Worm (Caenorhabditis elegans) whole organism, L3 larva: ENCODE results near the gene sek-1.
A peak's percentile ranks its signal among the peaks of the same experiment; 100 is the strongest.

Source experiments
- R02D3.7 ChIP-seq: fragments of 150-350 bp; optimal IDR thresholded peaks from 2 replicates; lab custom pipeline; 2014; ENCODE audit warnings: missing biosample characterization, missing genetic modification characterization
- ZK546.5 ChIP-seq: sonication (generic microtip); optimal IDR thresholded peaks from 2 replicates; lab custom pipeline; 2017; ENCODE audit warnings: missing biosample characterization, missing genetic modification characterization
- aly-2 ChIP-seq: fragments of 150-350 bp; optimal IDR thresholded peaks from 2 replicates; lab custom pipeline; 2014; ENCODE audit warnings: missing biosample characterization, missing genetic modification characterization
- ama-1 ChIP-seq: fragments of 150-350 bp; optimal IDR thresholded peaks from 2 replicates; lab custom pipeline; 2018
- ceh-16 ChIP-seq: sonication (generic microtip); optimal IDR thresholded peaks from 2 replicates; lab custom pipeline; 2017; ENCODE audit warnings: missing biosample characterization, missing genetic modification characterization
- ceh-28 ChIP-seq: fragments of 150-350 bp; optimal IDR thresholded peaks from 2 replicates; lab custom pipeline; 2014; ENCODE audit warnings: missing biosample characterization, missing genetic modification reagents, missing genetic modification characterization
- ceh-82 ChIP-seq: fragments of 150-350 bp; optimal IDR thresholded peaks from 2 replicates; lab custom pipeline; 2014; ENCODE audit warnings: missing biosample characterization, missing genetic modification characterization
- ceh-9 ChIP-seq: sonication (generic microtip); optimal IDR thresholded peaks from 2 replicates; lab custom pipeline; 2018; ENCODE audit warnings: missing biosample characterization, missing genetic modification characterization
- daf-12 ChIP-seq: fragments of 150-350 bp; optimal IDR thresholded peaks from 2 replicates; lab custom pipeline; 2014; ENCODE audit warnings: missing biosample characterization, missing genetic modification reagents, missing genetic modification characterization
- egl-27 ChIP-seq: sonication (generic microtip); optimal IDR thresholded peaks from 4 replicates; lab custom pipeline; 2017; ENCODE audit warnings: missing biosample characterization, missing genetic modification reagents, missing genetic modification characterization
- egl-5 ChIP-seq: fragments of 150-350 bp; optimal IDR thresholded peaks from 2 replicates; lab custom pipeline; 2017; ENCODE audit warnings: missing biosample characterization, missing genetic modification reagents, missing genetic modification characterization, inconsistent platforms
- elt-1 ChIP-seq: fragments of 150-350 bp; optimal IDR thresholded peaks from 2 replicates; lab custom pipeline; 2014; ENCODE audit warnings: missing biosample characterization, missing genetic modification characterization
- elt-2 ChIP-seq: sonication (generic microtip); optimal IDR thresholded peaks from 2 replicates; lab custom pipeline; 2016; ENCODE audit warnings: missing genetic modification reagents, mild to moderate bottlenecking, missing genetic modification characterization, missing compliant biosample characterization
- elt-3 ChIP-seq, 3 experiments: fragments of 150-350 bp in 1 of 3; sonication (generic microtip) in 2 of 3; optimal IDR thresholded peaks; 2 replicates in 2 of 3; 4 replicates in 1 of 3; lab custom pipeline; 2014 to 2017; ENCODE audit warnings: missing biosample characterization in 3 of 3, missing genetic modification characterization in 3 of 3
- eor-1 ChIP-seq, 2 experiments: fragments of 150-350 bp; optimal IDR thresholded peaks; 2 replicates each; lab custom pipeline; 2014 to 2018; ENCODE audit warnings: missing biosample characterization in 2 of 2, missing genetic modification characterization in 2 of 2
- fkh-10 ChIP-seq: sonication (generic microtip); optimal IDR thresholded peaks from 2 replicates; lab custom pipeline; 2017; ENCODE audit warnings: missing biosample characterization, missing genetic modification reagents, missing genetic modification characterization
- fkh-2 ChIP-seq: fragments of 150-350 bp; optimal IDR thresholded peaks from 2 replicates; lab custom pipeline; 2014; ENCODE audit warnings: missing biosample characterization, missing genetic modification reagents, missing genetic modification characterization
- fos-1 ChIP-seq: fragments of 150-350 bp; optimal IDR thresholded peaks from 2 replicates; lab custom pipeline; 2014; ENCODE audit warnings: missing biosample characterization, missing genetic modification characterization
- hmg-11 ChIP-seq: sonication (generic microtip); optimal IDR thresholded peaks from 2 replicates; lab custom pipeline; 2016; ENCODE audit warnings: missing genetic modification characterization, missing compliant biosample characterization
- jun-1 ChIP-seq: fragments of 150-350 bp; optimal IDR thresholded peaks from 2 replicates; lab custom pipeline; 2014; ENCODE audit warnings: missing biosample characterization, missing genetic modification reagents, missing genetic modification characterization
- lin-15B ChIP-seq: fragments of 150-350 bp; optimal IDR thresholded peaks from 2 replicates; lab custom pipeline; 2014; ENCODE audit warnings: missing biosample characterization, missing genetic modification characterization
- lin-39 ChIP-seq: fragments of 150-350 bp; optimal IDR thresholded peaks from 2 replicates; lab custom pipeline; 2018; ENCODE audit warnings: missing biosample characterization, missing genetic modification reagents, missing genetic modification characterization
- lsy-12 ChIP-seq: sonication (generic microtip); optimal IDR thresholded peaks from 2 replicates; lab custom pipeline; 2016; ENCODE audit warnings: mild to moderate bottlenecking, missing genetic modification characterization, missing compliant biosample characterization
- mdl-1 ChIP-seq: fragments of 150-350 bp; optimal IDR thresholded peaks from 2 replicates; lab custom pipeline; 2014; ENCODE audit warnings: missing biosample characterization, missing genetic modification characterization
- mml-1 ChIP-seq: fragments of 150-350 bp; sonication (generic microtip); optimal IDR thresholded peaks from 3 replicates; lab custom pipeline; 2014; ENCODE audit warnings: missing biosample characterization, missing genetic modification characterization
- nfya-1 ChIP-seq: sonication (generic microtip); optimal IDR thresholded peaks from 2 replicates; lab custom pipeline; 2017; ENCODE audit warnings: missing genetic modification characterization, mild to moderate bottlenecking, missing compliant biosample characterization, antibody characterized with exemption, moderate library complexity; ENCODE audit not compliant: insufficient read depth
- nhr-11 ChIP-seq: fragments of 150-350 bp; optimal IDR thresholded peaks from 2 replicates; lab custom pipeline; 2014; ENCODE audit warnings: missing biosample characterization, missing genetic modification characterization
- nhr-12 ChIP-seq: fragments of 150-350 bp; optimal IDR thresholded peaks from 2 replicates; lab custom pipeline; 2014; ENCODE audit warnings: missing biosample characterization, missing genetic modification characterization
- nhr-23 ChIP-seq: fragments of 150-350 bp; optimal IDR thresholded peaks from 2 replicates; lab custom pipeline; 2014; ENCODE audit warnings: missing biosample characterization, missing genetic modification reagents, missing genetic modification characterization
- nhr-237 ChIP-seq: fragments of 150-350 bp; optimal IDR thresholded peaks from 2 replicates; lab custom pipeline; 2014; ENCODE audit warnings: missing biosample characterization, missing genetic modification characterization
- nhr-25 ChIP-seq: sonication (generic microtip); optimal IDR thresholded peaks from 2 replicates; lab custom pipeline; 2017; ENCODE audit warnings: missing biosample characterization, missing genetic modification characterization
- nhr-28 ChIP-seq: fragments of 150-350 bp; optimal IDR thresholded peaks from 2 replicates; lab custom pipeline; 2014; ENCODE audit warnings: missing biosample characterization, missing genetic modification characterization
- nhr-43 ChIP-seq: sonication (generic microtip); optimal IDR thresholded peaks from 2 replicates; lab custom pipeline; 2016; ENCODE audit warnings: mild to moderate bottlenecking, missing genetic modification characterization, missing compliant biosample characterization; ENCODE audit not compliant: poor library complexity, severe bottlenecking
- nhr-67 ChIP-seq: fragments of 150-350 bp; optimal IDR thresholded peaks from 2 replicates; lab custom pipeline; 2014; ENCODE audit warnings: missing biosample characterization, missing genetic modification characterization
- nhr-76 ChIP-seq: fragments of 150-350 bp; sonication (generic microtip); optimal IDR thresholded peaks from 5 replicates; lab custom pipeline; 2014; ENCODE audit warnings: missing biosample characterization, missing genetic modification characterization
- nhr-77 ChIP-seq: fragments of 150-350 bp; optimal IDR thresholded peaks from 2 replicates; lab custom pipeline; 2014; ENCODE audit warnings: missing biosample characterization, missing genetic modification characterization
- pha-4 ChIP-seq: fragments of 150-350 bp; optimal IDR thresholded peaks from 2 replicates; lab custom pipeline; 2014; ENCODE audit warnings: missing biosample characterization, missing genetic modification reagents, missing genetic modification characterization
- pqm-1 ChIP-seq: fragments of 150-350 bp; optimal IDR thresholded peaks from 2 replicates; lab custom pipeline; 2017; ENCODE audit warnings: missing biosample characterization, missing genetic modification characterization, inconsistent platforms
- sea-2 ChIP-seq: fragments of 150-350 bp; sonication (generic microtip); optimal IDR thresholded peaks from 4 replicates; lab custom pipeline; 2014; ENCODE audit warnings: missing biosample characterization, missing genetic modification reagents, missing genetic modification characterization
- skn-1 ChIP-seq: fragments of 150-350 bp; optimal IDR thresholded peaks from 2 replicates; lab custom pipeline; 2014; ENCODE audit warnings: missing biosample characterization, missing genetic modification characterization
- snpc-4 ChIP-seq: fragments of 150-350 bp; optimal IDR thresholded peaks from 2 replicates; lab custom pipeline; 2014; ENCODE audit warnings: missing biosample characterization, missing genetic modification characterization
- tbx-2 ChIP-seq: sonication (generic microtip); optimal IDR thresholded peaks from 2 replicates; lab custom pipeline; 2016; ENCODE audit warnings: mild to moderate bottlenecking, missing genetic modification characterization, missing compliant biosample characterization
- unc-39 ChIP-seq: sonication (generic microtip); optimal IDR thresholded peaks from 4 replicates; lab custom pipeline; 2017; ENCODE audit warnings: missing biosample characterization, missing genetic modification characterization
- unc-62 ChIP-seq: fragments of 150-350 bp; sonication (generic microtip); optimal IDR thresholded peaks from 4 replicates; lab custom pipeline; 2014; ENCODE audit warnings: missing biosample characterization, missing genetic modification reagents, missing genetic modification characterization
- zag-1 ChIP-seq: fragments of 150-350 bp; optimal IDR thresholded peaks from 2 replicates; lab custom pipeline; 2014; ENCODE audit warnings: missing biosample characterization, missing genetic modification characterization
- ztf-11 ChIP-seq: fragments of 150-350 bp; optimal IDR thresholded peaks from 2 replicates; lab custom pipeline; 2014; ENCODE audit warnings: missing biosample characterization, missing genetic modification characterization
- ztf-4 ChIP-seq: fragments of 150-350 bp; optimal IDR thresholded peaks from 2 replicates; lab custom pipeline; 2014; ENCODE audit warnings: missing biosample characterization, missing genetic modification characterization

sek-1 gene

DNA sequence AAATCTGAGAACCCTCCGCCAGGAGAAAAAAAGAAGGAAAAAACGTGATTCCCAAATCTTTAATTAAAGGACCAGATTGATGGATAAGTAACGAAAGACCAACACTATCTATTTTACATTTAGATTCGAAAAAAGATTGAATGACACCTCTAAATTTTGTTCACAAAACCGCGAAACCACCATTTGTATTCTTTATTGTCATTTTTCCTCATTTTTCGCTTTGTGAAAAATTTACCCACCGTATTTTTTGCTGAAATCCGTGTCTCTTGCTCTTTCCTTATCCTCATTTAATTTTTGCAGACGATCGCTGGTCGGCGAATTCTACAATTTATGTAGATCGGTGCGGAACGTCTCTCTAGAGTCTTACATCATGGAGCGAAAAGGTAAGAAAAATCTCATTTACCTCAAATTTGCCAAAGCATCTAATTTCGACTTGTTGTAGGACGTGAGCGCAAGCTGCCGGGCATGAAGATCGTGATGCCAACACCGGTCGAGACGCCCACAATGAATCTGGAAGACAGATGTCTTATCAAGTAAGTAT lies at the start of gene sek-1, which contains the start of gene R03G5.6:
sek-1 (plus strand) TSS at position 301 of the 541 bp plus-strand sequence.
R03G5.6 (minus strand) TSS at position 491 of the 541 bp plus-strand sequence.
- TF ChIP-seq nhr-43 = no peak
- no peak for TF ChIP-seq zag-1 (tag; lab: Kevin White, UChicago)
- TF ChIP-seq ztf-11 (tag; lab: Kevin White, UChicago) = no peak
- no peak for TF ChIP-seq egl-27 (tag; lab: Kevin White, UChicago)
- TF ChIP-seq nhr-77 (tag; lab: Kevin White, UChicago) = no peak
- no peak for TF ChIP-seq pha-4
- TF ChIP-seq nfya-1 = no peak
- no peak for TF ChIP-seq nhr-23 (tag; lab: Kevin White, UChicago)
- no peak for TF ChIP-seq egl-5 (tag; lab: Kevin White, UChicago)
- TF ChIP-seq daf-12 (tag; lab: Kevin White, UChicago) = no peak
- no peak for TF ChIP-seq elt-2 (tag; lab: Kevin White, UChicago)
- no peak for TF ChIP-seq nhr-28 (tag; lab: Kevin White, UChicago)
- no peak for TF ChIP-seq ZK546.5 (tag; lab: Kevin White, UChicago)
- no peak for TF ChIP-seq ceh-9 (tag; lab: Kevin White, UChicago)

DNA sequence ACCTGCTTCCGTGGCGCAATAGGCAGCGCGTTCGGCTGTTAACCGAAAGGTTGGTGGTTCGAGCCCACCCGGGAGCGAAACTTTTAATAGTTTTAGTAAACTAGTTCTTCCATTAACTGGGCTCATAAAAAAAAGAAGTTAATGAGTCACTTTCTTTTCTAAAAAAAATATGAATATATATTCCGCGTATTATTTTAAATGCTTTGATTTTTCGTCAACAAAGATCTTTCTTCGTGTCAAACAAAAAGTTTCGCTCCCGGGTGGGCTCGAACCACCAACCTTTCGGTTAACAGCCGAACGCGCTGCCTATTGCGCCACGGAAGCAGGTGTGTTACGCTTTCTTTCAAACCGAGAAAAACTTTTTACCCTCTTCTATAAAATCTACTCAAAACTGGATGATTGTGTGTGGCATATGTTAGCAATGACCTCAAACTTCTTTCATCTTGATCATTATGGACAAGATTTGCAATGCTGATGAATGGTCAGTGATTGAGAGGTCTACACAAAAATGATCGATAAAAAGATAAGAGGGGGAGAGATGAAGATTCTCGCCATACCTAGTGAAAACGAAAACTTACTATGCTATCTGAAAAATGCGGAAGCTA lies 42.7 kb upstream of the sek-1 start:
- no peak for TF ChIP-seq nhr-11
- TF ChIP-seq lin-15B = no peak
- peak; percentile 31 for TF ChIP-seq elt-2 (tag; lab: Kevin White, UChicago)
- TF ChIP-seq nhr-76 (tag; lab: Kevin White, UChicago) = no peak
- no peak for TF ChIP-seq elt-3 (tag; optimal IDR thresholded peaks at IDR 0.05; lab: Kevin White, UChicago)
- TF ChIP-seq fkh-2 (tag; lab: Kevin White, UChicago) = no peak
- TF ChIP-seq sea-2 (GFP tag; lab: Kevin White, UChicago) = no peak
- TF ChIP-seq nhr-12 (tag; lab: Kevin White, UChicago) = no peak
- no peak for TF ChIP-seq R02D3.7 (tag; lab: Kevin White, UChicago)
- no peak for TF ChIP-seq lin-39 (tag; lab: Kevin White, UChicago)
- TF ChIP-seq unc-39 = no peak
- TF ChIP-seq nhr-43 = peak; percentile 14
- no peak for TF ChIP-seq nhr-77 (tag; lab: Kevin White, UChicago)
- no peak for TF ChIP-seq aly-2 (tag; lab: Kevin White, UChicago)
- TF ChIP-seq skn-1 (tag; lab: Kevin White, UChicago) = no peak
- peak; percentile 33 for TF ChIP-seq nhr-23 (tag; lab: Kevin White, UChicago)
- TF ChIP-seq nfya-1 = peak; percentile 26
- TF ChIP-seq pqm-1 (tag; lab: Kevin White, UChicago) = peak; percentile 12
- no peak for TF ChIP-seq eor-1 (tag; optimal IDR thresholded peaks at IDR 0.05; lab: Kevin White, UChicago)
- TF ChIP-seq egl-27 (tag; lab: Kevin White, UChicago) = no peak
- TF ChIP-seq egl-5 (tag; lab: Kevin White, UChicago) = no peak
- TF ChIP-seq mml-1 (tag; lab: Kevin White, UChicago) = no peak
- no peak for TF ChIP-seq unc-62 (GFP tag; lab: Kevin White, UChicago)
- TF ChIP-seq fkh-10 (GFP tag; lab: Kevin White, UChicago) = no peak
- no peak for TF ChIP-seq ztf-4 (tag; lab: Kevin White, UChicago)
- no peak for TF ChIP-seq snpc-4
- no peak for TF ChIP-seq ceh-9 (tag; lab: Kevin White, UChicago)
- no peak for TF ChIP-seq zag-1 (tag; lab: Kevin White, UChicago)
- peak; percentile 62 for TF ChIP-seq nhr-25 (tag; lab: Kevin White, UChicago)
- no peak for TF ChIP-seq hmg-11 (tag; lab: Kevin White, UChicago)
- no peak for TF ChIP-seq pha-4
- TF ChIP-seq nhr-67 (tag; lab: Kevin White, UChicago) = no peak
- TF ChIP-seq fos-1 (tag; lab: Kevin White, UChicago) = peak; percentile 13
- TF ChIP-seq elt-1 (tag; lab: Kevin White, UChicago) = peak; percentile 96
- TF ChIP-seq ceh-28 (tag; lab: Kevin White, UChicago) = peak; percentile 73
- no peak for TF ChIP-seq ceh-16
- no peak for TF ChIP-seq ZK546.5 (tag; lab: Kevin White, UChicago)
- TF ChIP-seq ceh-82 (tag; lab: Kevin White, UChicago) = no peak
- TF ChIP-seq nhr-237 (tag; lab: Kevin White, UChicago) = no peak
- no peak for TF ChIP-seq daf-12 (tag; lab: Kevin White, UChicago)
- no peak for TF ChIP-seq ama-1
- peak; percentile 11 for TF ChIP-seq tbx-2 (tag; lab: Kevin White, UChicago)
- no peak for TF ChIP-seq ztf-11 (tag; lab: Kevin White, UChicago)
- no peak for TF ChIP-seq mdl-1
- peak; percentile 31 for TF ChIP-seq lsy-12
- TF ChIP-seq nhr-28 (tag; lab: Kevin White, UChicago) = no peak
- no peak for TF ChIP-seq jun-1 (tag; lab: Kevin White, UChicago)
